Worm (Caenorhabditis elegans): ENCODE results near the gene T22F7.4.
A peak's percentile ranks its signal among the peaks of the same experiment; 100 is the strongest.

Gene T22F7.4

DNA sequence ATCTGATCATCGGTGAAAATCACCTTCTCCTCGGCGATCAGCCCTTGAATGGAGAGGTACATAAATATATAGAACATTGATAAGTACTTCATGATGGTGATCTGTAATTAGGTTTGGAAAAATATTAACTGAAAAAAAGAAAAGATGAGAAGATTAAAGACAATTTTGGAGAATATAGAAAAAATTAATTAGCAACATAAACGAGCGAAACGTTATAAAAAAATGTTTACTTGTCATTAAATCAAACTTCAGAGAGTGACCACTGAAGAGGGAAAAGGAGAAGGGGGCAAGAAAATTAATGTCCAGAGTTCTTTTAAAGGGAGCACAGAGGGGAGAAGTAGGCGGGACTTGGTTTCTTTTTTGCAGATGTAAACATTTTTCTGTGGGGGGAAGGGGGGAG is at the start of gene T22F7.4:
T22F7.4 (minus strand) TSS at position 101 of the 400 bp plus-strand sequence.
- no peak for TF ChIP-seq elt-2 (tag; optimal IDR thresholded peaks at IDR 0.05)
- TF ChIP-seq isw-1 (GFP tag; IDR thresholded peaks at IDR 0.05), result no peak
- no peak for TF ChIP-seq nhr-28 (tag; optimal IDR thresholded peaks at IDR 0.05)
- no peak for TF ChIP-seq fkh-10 (GFP tag; optimal IDR thresholded peaks at IDR 0.05)
- TF ChIP-seq nhr-71 (tag; optimal IDR thresholded peaks at IDR 0.05), result no peak
- no peak for TF ChIP-seq fos-1 (tag; optimal IDR thresholded peaks at IDR 0.05)
- TF ChIP-seq unc-30 (tag; optimal IDR thresholded peaks at IDR 0.05), result no peak
- no peak for TF ChIP-seq sptf-1 (tag; optimal IDR thresholded peaks at IDR 0.05)
- no peak for TF ChIP-seq unc-98 (GFP tag; IDR thresholded peaks at IDR 0.05)
- TF ChIP-seq snu-23 (GFP tag; optimal IDR thresholded peaks at IDR 0.05), result no peak

DNA sequence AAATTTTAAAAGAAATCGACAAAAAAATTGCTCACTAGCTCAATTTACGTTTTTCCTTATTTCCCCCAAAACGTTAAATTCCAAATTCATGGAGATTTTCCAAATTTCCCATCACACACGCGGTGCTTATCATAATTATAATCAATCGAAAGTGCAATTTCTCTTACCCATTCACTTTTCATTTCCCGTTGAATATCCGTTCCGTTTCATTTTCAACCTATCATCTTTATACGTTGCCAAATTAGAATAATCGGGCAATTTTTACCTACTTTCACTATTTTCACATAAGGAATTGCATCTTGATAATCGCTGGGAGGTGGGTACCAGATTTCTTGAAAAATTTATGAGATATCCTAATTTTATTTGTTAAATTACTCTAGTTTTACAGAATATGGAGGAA is 42.1 kb upstream of the T22F7.4 start:
- TF ChIP-seq isw-1 (GFP tag; IDR thresholded peaks at IDR 0.05), result no peak
- peak; percentile 85 for TF ChIP-seq blmp-1 (tag; optimal IDR thresholded peaks at IDR 0.05)

DNA sequence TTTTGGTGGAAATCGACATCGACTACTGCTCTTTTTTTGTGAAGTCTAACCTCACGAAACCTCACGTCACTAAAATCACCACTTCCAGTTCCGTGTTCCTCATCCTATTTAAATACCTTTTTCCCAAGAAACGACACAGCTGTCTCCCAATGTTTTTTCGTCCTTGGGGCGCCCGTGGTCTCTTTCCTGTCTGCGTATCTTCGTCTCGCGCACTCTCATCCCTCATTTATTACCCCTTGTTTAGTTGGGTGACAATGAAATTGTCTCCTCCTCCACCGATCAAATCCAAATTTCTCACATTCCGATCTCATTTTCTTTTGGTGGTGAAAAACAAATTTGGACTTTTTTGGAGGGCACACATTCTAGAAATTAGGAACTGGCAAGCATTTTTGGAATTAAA is 38.1 kb upstream of the T22F7.4 start:
- TF ChIP-seq nhr-237 (tag; optimal IDR thresholded peaks at IDR 0.05), result no peak
- TF ChIP-seq tlp-1 (tag; optimal IDR thresholded peaks at IDR 0.05), result no peak
- TF ChIP-seq ceh-88 (GFP tag; IDR thresholded peaks at IDR 0.05), result no peak
- peak; percentile 76 for TF ChIP-seq lin-14 (GFP tag; optimal IDR thresholded peaks at IDR 0.05)
- TF ChIP-seq nhr-20 (tag; optimal IDR thresholded peaks at IDR 0.05), result peak; percentile 8
- TF ChIP-seq snu-23 (GFP tag; optimal IDR thresholded peaks at IDR 0.05), result peak; percentile 41
- TF ChIP-seq nhr-71 (tag; optimal IDR thresholded peaks at IDR 0.05), result peak; percentile 1
- TF ChIP-seq mdl-1 (tag; optimal IDR thresholded peaks at IDR 0.05), result peak in 1 of 2 experiments; percentile 26
- no peak for TF ChIP-seq ceh-8 (GFP tag; optimal IDR thresholded peaks at IDR 0.05)
- TF ChIP-seq blmp-1 (tag; optimal IDR thresholded peaks at IDR 0.05), result peak; percentile 83
- peak in 1 of 6 experiments; percentile 10 for TF ChIP-seq elt-3 (tag; optimal IDR thresholded peaks at IDR 0.05)
- no peak for TF ChIP-seq lin-35 (GFP tag; optimal IDR thresholded peaks at IDR 0.05)
- no peak for TF ChIP-seq nhr-84 (tag; optimal IDR thresholded peaks at IDR 0.05)
- TF ChIP-seq nhr-12 (tag; optimal IDR thresholded peaks at IDR 0.05), result no peak
- peak; percentile 88 for TF ChIP-seq nhr-85 (tag)
- peak in 1 of 2 experiments; percentile 22 for TF ChIP-seq lsy-2 (tag; optimal IDR thresholded peaks at IDR 0.05)
- no peak for TF ChIP-seq vab-15 (tag; optimal IDR thresholded peaks at IDR 0.05)
- peak; percentile 51 for TF ChIP-seq mep-1 (tag; optimal IDR thresholded peaks at IDR 0.05)
- no peak for TF ChIP-seq sptf-1 (tag; optimal IDR thresholded peaks at IDR 0.05)
- TF ChIP-seq dsc-1 (tag; optimal IDR thresholded peaks at IDR 0.05), result no peak

DNA sequence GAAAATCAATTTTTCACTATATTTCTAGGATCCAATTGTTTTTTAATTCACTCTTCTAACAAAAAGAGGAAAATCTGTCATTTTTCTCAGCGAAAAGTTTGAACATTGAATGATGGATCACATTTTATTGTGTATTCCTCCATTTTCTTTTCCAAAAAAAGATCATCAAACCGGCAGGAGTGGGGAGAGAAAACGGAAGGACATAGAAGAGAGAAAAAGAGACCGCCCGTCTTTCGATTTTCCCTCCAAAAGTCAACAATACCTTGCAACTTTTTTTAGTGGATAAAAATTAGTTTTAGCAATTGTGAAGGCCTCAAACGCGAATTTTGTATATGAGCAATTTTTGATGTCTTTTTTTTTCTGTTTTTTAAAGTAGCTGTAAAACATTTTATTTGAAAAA is 37.0 kb upstream of the T22F7.4 start:
- TF ChIP-seq C34B4.2 (tag; optimal IDR thresholded peaks at IDR 0.05), result no peak
- TF ChIP-seq lin-14 (GFP tag; optimal IDR thresholded peaks at IDR 0.05), result peak; percentile 71
- no peak for TF ChIP-seq nhr-20 (tag; optimal IDR thresholded peaks at IDR 0.05)
- TF ChIP-seq dpl-1 (GFP tag; optimal IDR thresholded peaks at IDR 0.05), result peak in 1 of 3 experiments; percentile 5
- TF ChIP-seq dsc-1 (tag; optimal IDR thresholded peaks at IDR 0.05), result no peak
- TF ChIP-seq ceh-90 (tag; optimal IDR thresholded peaks at IDR 0.05), result no peak
- peak; percentile 27 for TF ChIP-seq nhr-90 (tag; optimal IDR thresholded peaks at IDR 0.05; ENCODE audit: poor library complexity)
- peak; percentile 23 for TF ChIP-seq snu-23 (GFP tag; optimal IDR thresholded peaks at IDR 0.05)
- TF ChIP-seq blmp-1 (tag; optimal IDR thresholded peaks at IDR 0.05), result peak; percentile 86
- no peak for TF ChIP-seq skn-1 (tag; optimal IDR thresholded peaks at IDR 0.05)
- no peak for TF ChIP-seq vab-15 (tag; optimal IDR thresholded peaks at IDR 0.05)
- no peak for TF ChIP-seq tlp-1 (tag; optimal IDR thresholded peaks at IDR 0.05)

DNA sequence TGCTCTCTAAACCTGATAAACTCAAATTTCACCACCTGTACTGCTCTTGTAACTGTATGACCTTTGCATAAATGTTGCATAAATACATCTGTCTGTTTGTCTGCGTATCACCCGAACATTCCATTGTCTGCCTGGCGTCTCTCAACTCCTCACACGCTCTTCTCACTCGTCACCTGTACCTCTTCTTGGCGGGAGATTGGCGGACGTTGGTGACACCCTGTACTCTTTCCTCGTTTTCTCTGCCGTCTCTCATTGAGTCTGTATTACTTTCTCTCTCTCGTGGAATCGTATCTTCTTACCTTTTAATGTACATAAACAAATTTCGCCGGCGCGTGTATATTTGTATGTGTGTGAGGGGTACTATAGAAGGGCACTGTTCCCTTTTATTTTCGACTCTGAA is 32.1 kb upstream of the T22F7.4 start:
- peak; percentile 61 for TF ChIP-seq nhr-90 (tag; optimal IDR thresholded peaks at IDR 0.05; ENCODE audit: poor library complexity)
- no peak for TF ChIP-seq nhr-71 (tag; optimal IDR thresholded peaks at IDR 0.05)
- peak in 1 of 2 experiments; percentile 27 for TF ChIP-seq lsy-2 (tag; optimal IDR thresholded peaks at IDR 0.05)
- TF ChIP-seq mef-2 (tag; optimal IDR thresholded peaks at IDR 0.05), result no peak
- peak; percentile 70 for TF ChIP-seq snu-23 (GFP tag; optimal IDR thresholded peaks at IDR 0.05)
- TF ChIP-seq lin-13 (GFP tag; optimal IDR thresholded peaks at IDR 0.05), result no peak
- TF ChIP-seq zip-4 (GFP tag; optimal IDR thresholded peaks at IDR 0.05), result no peak
- peak; percentile 12 for TF ChIP-seq nhr-47 (tag; optimal IDR thresholded peaks at IDR 0.05)
- TF ChIP-seq ets-5 (GFP tag; IDR thresholded peaks at IDR 0.05), result no peak
- TF ChIP-seq nhr-85 (tag), result peak; percentile 94
- TF ChIP-seq grh-1 (GFP tag; IDR thresholded peaks at IDR 0.05), result peak; percentile 24; the same call in 1 of the 2 replicates
- peak; percentile 39 for TF ChIP-seq swsn-7 (tag; optimal IDR thresholded peaks at IDR 0.05)
- TF ChIP-seq ceh-88 (GFP tag; IDR thresholded peaks at IDR 0.05), result no peak
- TF ChIP-seq tlp-1 (tag; optimal IDR thresholded peaks at IDR 0.05), result no peak
- TF ChIP-seq isw-1 (GFP tag; IDR thresholded peaks at IDR 0.05), result no peak
- TF ChIP-seq xbp-1 (tag; optimal IDR thresholded peaks at IDR 0.05), result no peak
- TF ChIP-seq efl-3 (GFP tag; optimal IDR thresholded peaks at IDR 0.05), result no peak
- no peak for TF ChIP-seq C04F5.9 (tag; optimal IDR thresholded peaks at IDR 0.05)
- no peak for TF ChIP-seq pax-3 (tag; optimal IDR thresholded peaks at IDR 0.05)
- TF ChIP-seq unc-98 (GFP tag; IDR thresholded peaks at IDR 0.05), result no peak
- TF ChIP-seq sptf-1 (tag; optimal IDR thresholded peaks at IDR 0.05), result no peak
- no peak for TF ChIP-seq hpl-2 (GFP tag; optimal IDR thresholded peaks at IDR 0.05)
